Worm (Caenorhabditis elegans) whole organism, mixed stage, embryonic: ENCODE results near the gene ZK1240.9.

Experiments used
- M03D4.4 ChIP-seq: sonication (generic microtip); optimal IDR thresholded peaks from 2 replicates; lab custom pipeline; 2017; ENCODE audit warnings: mild to moderate bottlenecking, missing genetic modification characterization, missing compliant biosample characterization
- ceh-43 ChIP-seq: fragments of 200-800 bp; sonication (Bioruptor generic); optimal IDR thresholded peaks from 2 replicates; lab custom pipeline; 2018; ENCODE audit warnings: mild to moderate bottlenecking, missing genetic modification characterization, moderate library complexity, missing compliant biosample characterization
- elt-1 ChIP-seq: sonication (generic microtip); optimal IDR thresholded peaks from 2 replicates; lab custom pipeline; 2017; ENCODE audit warnings: missing genetic modification characterization, mild to moderate bottlenecking, missing compliant biosample characterization, antibody characterized with exemption, moderate library complexity, borderline replicate concordance; ENCODE audit not compliant: insufficient read depth
- hlh-1 ChIP-seq: fragments of 150-350 bp; optimal IDR thresholded peaks from 2 replicates; lab custom pipeline; 2014; ENCODE audit warnings: missing biosample characterization, missing genetic modification reagents, missing genetic modification characterization
- lsy-2 ChIP-seq: fragments of 150-350 bp; optimal IDR thresholded peaks from 2 replicates; lab custom pipeline; 2014; ENCODE audit warnings: missing biosample characterization, missing genetic modification characterization
- mab-5 ChIP-seq: fragments of 150-350 bp; optimal IDR thresholded peaks from 2 replicates; lab custom pipeline; 2014; ENCODE audit warnings: missing biosample characterization, missing genetic modification characterization
- nhr-237 ChIP-seq: fragments of 150-350 bp; optimal IDR thresholded peaks from 2 replicates; lab custom pipeline; 2014; ENCODE audit warnings: missing biosample characterization, missing genetic modification characterization
- nhr-28 ChIP-seq: fragments of 150-350 bp; optimal IDR thresholded peaks from 2 replicates; lab custom pipeline; 2014; ENCODE audit warnings: missing biosample characterization, missing genetic modification characterization
- pha-4 ChIP-seq: fragments of 150-350 bp; optimal IDR thresholded peaks from 2 replicates; lab custom pipeline; 2018; ENCODE audit warnings: missing biosample characterization, missing genetic modification reagents, missing genetic modification characterization
- sptf-1 ChIP-seq: sonication (generic microtip); optimal IDR thresholded peaks from 2 replicates; lab custom pipeline; 2017; ENCODE audit warnings: mild to moderate bottlenecking, missing genetic modification characterization, moderate library complexity, missing compliant biosample characterization
- unc-62 ChIP-seq: fragments of 150-350 bp; optimal IDR thresholded peaks from 2 replicates; lab custom pipeline; 2014; ENCODE audit warnings: missing biosample characterization, missing genetic modification reagents, missing genetic modification characterization
- ztf-11 ChIP-seq: fragments of 150-350 bp; optimal IDR thresholded peaks from 2 replicates; lab custom pipeline; 2014; ENCODE audit warnings: missing biosample characterization, missing genetic modification characterization

DNA sequence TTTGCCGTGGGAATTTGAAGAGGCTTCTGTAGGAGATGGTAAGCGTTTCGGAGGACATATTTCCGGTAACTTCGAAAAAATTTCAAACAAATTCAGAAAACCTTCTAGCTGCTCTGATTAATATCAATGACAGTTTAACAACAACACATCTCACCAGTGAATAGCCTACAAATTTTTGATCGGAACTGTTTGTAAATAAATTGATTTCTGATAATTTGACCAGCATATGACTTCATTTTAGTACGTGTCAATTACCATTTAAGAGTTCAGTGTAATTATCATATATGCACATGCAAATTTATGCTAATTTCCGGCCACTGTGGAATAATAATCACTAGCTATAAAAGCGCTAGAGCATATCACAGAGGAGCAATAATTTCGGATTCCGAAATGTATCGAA, 7.0 kb downstream of the ZK1240.9 start, which contains the start of gene ZK1240.11:
- TF ChIP-seq lsy-2 (tag; lab: Kevin White, UChicago) (no peak), pha-4 (no peak), elt-1 (tag; lab: Kevin White, UChicago) (no peak), nhr-28 (tag; lab: Kevin White, UChicago) (no peak), sptf-1 (tag; lab: Kevin White, UChicago) (no peak), hlh-1 (no peak), unc-62 (no peak), ztf-11 (tag; lab: Kevin White, UChicago) (no peak), nhr-237 (no peak), mab-5 (tag; lab: Kevin White, UChicago) (no peak), M03D4.4 (tag; lab: Kevin White, UChicago) (no peak), ceh-43 (GFP tag; lab: Kevin White, UChicago) (no peak)
